Worm (Caenorhabditis elegans): ENCODE data around the gene rps-0.
"Not testable (repeated sequence)": the region's sequence is repeated elsewhere in the genome, so short reads cannot be mapped to it uniquely, and the experiment has no call there.

rps-0 gene

ce11 chrIII:4792560-4793136 is 38.8 kb upstream of the rps-0 start, which contains the start of gene mip-1:
Gene mip-1, plus strand, starts transcription at chrIII:4793086.
- no peak for TF ChIP-seq ceh-6 (GFP tag; optimal IDR thresholded peaks at IDR 0.05)
- TF ChIP-seq unc-55 (GFP tag; optimal IDR thresholded peaks at IDR 0.05): no peak
- no peak for TF ChIP-seq nhr-232 (tag; optimal IDR thresholded peaks at IDR 0.05)
- no peak for TF ChIP-seq npax-4 (tag; optimal IDR thresholded peaks at IDR 0.05)
- no peak for TF ChIP-seq fkh-6 (tag; optimal IDR thresholded peaks at IDR 0.05)
- no peak for TF ChIP-seq ceh-45 (GFP tag; IDR thresholded peaks at IDR 0.05)
- TF ChIP-seq elt-2 (tag; optimal IDR thresholded peaks at IDR 0.05): no peak
- no peak for TF ChIP-seq hlh-8 (tag; optimal IDR thresholded peaks at IDR 0.05)
- no peak for TF ChIP-seq tbx-2 (tag; optimal IDR thresholded peaks at IDR 0.05)
- no peak for TF ChIP-seq ceh-18 (tag; optimal IDR thresholded peaks at IDR 0.05)
- TF ChIP-seq ref-2 (tag; optimal IDR thresholded peaks at IDR 0.05): no peak
- TF ChIP-seq K02D7.2 (tag; optimal IDR thresholded peaks at IDR 0.05): no peak
- TF ChIP-seq hlh-30 (tag; optimal IDR thresholded peaks at IDR 0.05; ENCODE audit: insufficient read depth): no peak
- no peak for TF ChIP-seq sdc-2 (tag; optimal IDR thresholded peaks at IDR 0.05)
- TF ChIP-seq pqm-1 (tag; optimal IDR thresholded peaks at IDR 0.05): no peak

ce11 chrIII:4785714-4786113 is 31.9 kb upstream of the rps-0 start, which contains the start of gene mel-28:
Gene mel-28, plus strand, starts transcription at chrIII:4786080.
- TF ChIP-seq pqm-1 (tag; optimal IDR thresholded peaks at IDR 0.05) (no peak), ets-4 (tag; optimal IDR thresholded peaks at IDR 0.05) (no peak), ahr-1 (tag; optimal IDR thresholded peaks at IDR 0.05) (no peak), lim-6 (tag; optimal IDR thresholded peaks at IDR 0.05) (no peak), ama-1 (optimal IDR thresholded peaks at IDR 0.05) (no peak), rnt-1 (tag; optimal IDR thresholded peaks at IDR 0.05) (no peak)

- TF ChIP-seq zip-5, fkh-6, tbx-2 (tag; optimal IDR thresholded peaks at IDR 0.05): not testable (repeated sequence)
Measured at ce11 chrIII:4785131-4785530, 31.3 kb upstream of the rps-0 start, which contains the start of gene enu-3.2. Gene enu-3.2, minus strand, starts transcription at chrIII:4785235.

ce11 chrIII:4781937-4782576 is 28.2 kb upstream of the rps-0 start, which contains the start of the genes gex-5 and C38D4.10:
Gene gex-5, minus strand, starts transcription at chrIII:4781987.
Gene C38D4.10, plus strand, starts transcription at chrIII:4782526.
- not testable (repeated sequence) for TF ChIP-seq ceh-34, ceh-24, dve-1 (tag; optimal IDR thresholded peaks at IDR 0.05)

ce11 chrIII:4779855-4780254 is 26.0 kb upstream of the rps-0 start, which contains the start of gene B0393.9:
Gene B0393.9, minus strand, starts transcription at chrIII:4780157.
- TF ChIP-seq ref-2 (tag; optimal IDR thresholded peaks at IDR 0.05) (no peak), fkh-10 (GFP tag; optimal IDR thresholded peaks at IDR 0.05) (no peak), unc-3 (GFP tag; conservative IDR thresholded peaks at IDR 0.05) (no peak), unc-3 (tag; optimal IDR thresholded peaks at IDR 0.05) (no peak), pax-1 (tag; optimal IDR thresholded peaks at IDR 0.05) (no peak), mec-3 (tag; optimal IDR thresholded peaks at IDR 0.05; ENCODE audit: borderline replicate concordance) (no peak), ceh-45 (GFP tag; IDR thresholded peaks at IDR 0.05) (no peak), madf-2 (tag; optimal IDR thresholded peaks at IDR 0.05) (no peak), ceh-30 (tag; optimal IDR thresholded peaks at IDR 0.05) (no peak), pag-3 (tag; optimal IDR thresholded peaks at IDR 0.05; ENCODE audit: borderline replicate concordance) (no peak), lin-11 (tag; optimal IDR thresholded peaks at IDR 0.05) (no peak), ceh-19 (GFP tag; optimal IDR thresholded peaks at IDR 0.05) (no peak), fkh-6 (tag; optimal IDR thresholded peaks at IDR 0.05) (no peak), unc-86 (tag; optimal IDR thresholded peaks at IDR 0.05) (no peak)
